Worm (Caenorhabditis elegans) whole organism, L4 larva: ENCODE results near the gene nhr-227.

Experiments used
- T26A8.4 ChIP-seq: fragments of 200-800 bp; sonication (Bioruptor generic); IDR thresholded peaks from 2 replicates; pipeline ENCODE4 v1.3.6; 2022; ENCODE audit warnings: missing genetic modification characterization, missing compliant biosample characterization
- Y75B8A.6 ChIP-seq: fragments of 200-800 bp; sonication (Bioruptor generic); IDR thresholded peaks from 2 replicates; pipeline ENCODE4 v1.3.6; 2022; ENCODE audit warnings: missing genetic modification reagents, missing genetic modification characterization, missing compliant biosample characterization
- ceh-28 ChIP-seq: fragments of 150-350 bp; optimal IDR thresholded peaks from 2 replicates; lab custom pipeline; 2014; ENCODE audit warnings: missing biosample characterization, missing genetic modification reagents, missing genetic modification characterization
- ceh-82 ChIP-seq: sonication (generic microtip); optimal IDR thresholded peaks from 2 replicates; lab custom pipeline; 2017; ENCODE audit warnings: missing biosample characterization, missing genetic modification characterization
- dpl-1 ChIP-seq: fragments of 150-350 bp; optimal IDR thresholded peaks from 2 replicates; lab custom pipeline; 2014; ENCODE audit warnings: missing biosample characterization, missing genetic modification reagents, missing genetic modification characterization
- lin-13 ChIP-seq: fragments of 150-350 bp; optimal IDR thresholded peaks from 2 replicates; lab custom pipeline; 2014; ENCODE audit warnings: missing biosample characterization, missing genetic modification reagents, missing genetic modification characterization
- unc-62 ChIP-seq, 3 experiments: fragments of 150-350 bp in 1 of 3; sonication (generic microtip); optimal IDR thresholded peaks in 2 of 3; peaks in 1 of 3; 1 replicate in 1 of 3; 2 replicates in 2 of 3; lab custom pipeline; 2014 to 2017; ENCODE audit warnings: missing biosample characterization in 3 of 3, missing genetic modification characterization in 3 of 3, missing genetic modification reagents in 3 of 3, missing genotype in 1 of 3

- no peak for TF ChIP-seq T26A8.4 (GFP tag; lab: Robert Waterston, UW)
- TF ChIP-seq dpl-1 (GFP tag; lab: Kevin White, UChicago) = no peak
- peak in 1 of 2 experiments; percentile 28 for TF ChIP-seq unc-62 (GFP tag; optimal IDR thresholded peaks at IDR 0.05 in 1 of 2; lab: Kevin White, UChicago)
- TF ChIP-seq unc-62 (tag; optimal IDR thresholded peaks at IDR 0.05; lab: Kevin White, UChicago) = no peak
- TF ChIP-seq lin-13 = no peak
- TF ChIP-seq ceh-28 (tag; lab: Kevin White, UChicago) = no peak
- no peak for TF ChIP-seq ceh-82
- TF ChIP-seq Y75B8A.6 (GFP tag; lab: Robert Waterston, UW) = no peak
Observed at ce11 chrV:2238012-2238411, 47.2 kb upstream of the nhr-227 start.
